Worm (Caenorhabditis elegans) whole organism, L4 larva: ENCODE data around the gene dhcr-24.
A peak's percentile ranks its signal among the peaks of the same experiment; 100 is the strongest.

Experiments used
- D1046.2 ChIP-seq: fragments of 200-800 bp; sonication (Bioruptor generic); IDR thresholded peaks from 2 replicates; pipeline ENCODE4 v1.3.6; 2022; ENCODE audit warnings: missing genetic modification characterization, missing compliant biosample characterization
- F37D6.2 ChIP-seq: sonication (generic microtip); optimal IDR thresholded peaks from 2 replicates; lab custom pipeline; 2016; ENCODE audit warnings: mild to moderate bottlenecking, missing genetic modification characterization, missing compliant biosample characterization
- F44E2.7 ChIP-seq: fragments of 200-800 bp; sonication (Bioruptor generic); IDR thresholded peaks from 2 replicates; pipeline ENCODE4 v2.1.2; 2022; ENCODE audit warnings: missing genetic modification characterization, missing compliant biosample characterization
- T20F7.1 ChIP-seq: fragments of 200-800 bp; sonication (Bioruptor generic); optimal IDR thresholded peaks from 2 replicates; lab custom pipeline; 2018; ENCODE audit warnings: mild to moderate bottlenecking, missing genetic modification characterization, missing compliant biosample characterization
- Y105C5A.15 ChIP-seq: fragments of 200-800 bp; sonication (Bioruptor generic); IDR thresholded peaks from 2 replicates; pipeline ENCODE4 v1.3.6; 2022; ENCODE audit warnings: missing genetic modification characterization, missing compliant biosample characterization
- Y48G9A.11 ChIP-seq: fragments of 200-800 bp; sonication (Bioruptor generic); IDR thresholded peaks from 2 replicates; pipeline ENCODE4 v1.3.6; 2022; ENCODE audit warnings: missing genetic modification reagents, missing genetic modification characterization, missing compliant biosample characterization
- Y5F2A.4 ChIP-seq: fragments of 200-800 bp; sonication (Bioruptor generic); optimal IDR thresholded peaks from 2 replicates; lab custom pipeline; 2018; ENCODE audit warnings: mild to moderate bottlenecking, missing genetic modification characterization, missing compliant biosample characterization
- ZK337.2 ChIP-seq: fragments of 200-800 bp; sonication (Bioruptor generic); IDR thresholded peaks from 2 replicates; pipeline ENCODE4 v1.3.6; 2022; ENCODE audit warnings: missing genetic modification reagents, missing genetic modification characterization, missing compliant biosample characterization
- aha-1 ChIP-seq: fragments of 150-350 bp; peaks from one replicate; lab custom pipeline; 2014; ENCODE audit warnings: missing biosample characterization, missing genetic modification characterization
- ama-1 ChIP-seq: fragments of 150-350 bp; optimal IDR thresholded peaks from 2 replicates; lab custom pipeline; 2014; ENCODE audit warnings: inconsistent platforms, mixed read lengths
- ceh-44 ChIP-seq: fragments of 200-800 bp; sonication (Bioruptor generic); IDR thresholded peaks from 2 replicates; pipeline ENCODE4 v1.3.6; 2022; ENCODE audit warnings: missing genetic modification reagents, missing genetic modification characterization, missing compliant biosample characterization
- cey-2 ChIP-seq: sonication (generic microtip); optimal IDR thresholded peaks from 3 replicates; lab custom pipeline; 2017; ENCODE audit warnings: missing genetic modification characterization, mild to moderate bottlenecking, missing compliant biosample characterization, antibody characterized with exemption, borderline replicate concordance; ENCODE audit not compliant: insufficient read depth
- daf-16 ChIP-seq, 3 experiments: sonication (generic microtip); optimal IDR thresholded peaks; 2 replicates each; lab custom pipeline; 2016 to 2017; ENCODE audit warnings: missing genetic modification characterization in 3 of 3, missing genetic modification reagents in 3 of 3, mild to moderate bottlenecking in 2 of 3, missing compliant biosample characterization in 2 of 3, missing biosample characterization in 1 of 3, moderate library complexity in 1 of 3
- dmd-6 ChIP-seq: fragments of 200-800 bp; sonication (Bioruptor generic); IDR thresholded peaks from 2 replicates; pipeline ENCODE4 v1.3.6; 2022; ENCODE audit warnings: missing genetic modification reagents, missing genetic modification characterization, missing compliant biosample characterization
- duxl-1 ChIP-seq: sonication (generic microtip); optimal IDR thresholded peaks from 2 replicates; lab custom pipeline; 2016; ENCODE audit warnings: mild to moderate bottlenecking, missing genetic modification characterization, moderate library complexity, missing compliant biosample characterization; ENCODE audit not compliant: poor library complexity
- dve-1 ChIP-seq: sonication (generic microtip); optimal IDR thresholded peaks from 2 replicates; lab custom pipeline; 2017; ENCODE audit warnings: antibody characterized with exemption, mild to moderate bottlenecking, missing genetic modification characterization, missing compliant biosample characterization; ENCODE audit not compliant: insufficient read depth
- fkh-10 ChIP-seq: fragments of 150-350 bp; optimal IDR thresholded peaks from 2 replicates; lab custom pipeline; 2014; ENCODE audit warnings: missing biosample characterization, missing genetic modification reagents, missing genetic modification characterization
- fos-1 ChIP-seq: fragments of 150-350 bp; optimal IDR thresholded peaks from 2 replicates; lab custom pipeline; 2014; ENCODE audit warnings: missing biosample characterization, missing genetic modification characterization
- hlh-11 ChIP-seq: fragments of 200-800 bp; sonication (Bioruptor generic); optimal IDR thresholded peaks from 2 replicates; lab custom pipeline; 2018; ENCODE audit warnings: mild to moderate bottlenecking, missing genetic modification characterization, missing compliant biosample characterization
- lim-7 ChIP-seq: fragments of 200-800 bp; sonication (Bioruptor generic); IDR thresholded peaks from 2 replicates; pipeline ENCODE4 v1.3.6; 2022; ENCODE audit warnings: missing genetic modification characterization, missing compliant biosample characterization
- lin-29 ChIP-seq: fragments of 200-800 bp; sonication (Bioruptor generic); IDR thresholded peaks from 2 replicates; pipeline ENCODE4 v1.3.6; 2022; ENCODE audit warnings: missing genetic modification reagents, missing genetic modification characterization, missing compliant biosample characterization
- lir-3 ChIP-seq: sonication (generic microtip); optimal IDR thresholded peaks from 2 replicates; lab custom pipeline; 2016; ENCODE audit warnings: mild to moderate bottlenecking, missing genetic modification characterization, missing compliant biosample characterization
- lsy-2 ChIP-seq, 2 experiments: fragments of 150-350 bp in 1 of 2; sonication (generic microtip) in 1 of 2; optimal IDR thresholded peaks; 2 replicates each; lab custom pipeline; 2014 to 2017; ENCODE audit warnings: missing biosample characterization in 2 of 2, missing genetic modification characterization in 2 of 2
- madf-5 ChIP-seq, 2 experiments: fragments of 200-800 bp; sonication (Bioruptor generic); IDR thresholded peaks; 2 replicates each; pipeline ENCODE4 v1.3.6; 2022; ENCODE audit warnings: missing compliant biosample characterization in 2 of 2, missing genetic modification characterization in 2 of 2
- madf-9 ChIP-seq: fragments of 200-800 bp; sonication (Bioruptor generic); conservative IDR thresholded peaks from 2 replicates; pipeline ENCODE4 v1.3.6; 2022; ENCODE audit warnings: missing genetic modification reagents, missing genetic modification characterization, missing compliant biosample characterization
- mdt-29 ChIP-seq: fragments of 200-800 bp; sonication (Bioruptor generic); IDR thresholded peaks from 2 replicates; pipeline ENCODE4 v1.3.6; 2022; ENCODE audit warnings: missing genetic modification reagents, missing genetic modification characterization, missing compliant biosample characterization
- mep-1 ChIP-seq: fragments of 150-350 bp; sonication (generic microtip); optimal IDR thresholded peaks from 3 replicates; lab custom pipeline; 2014; ENCODE audit warnings: missing biosample characterization, missing genetic modification characterization
- nhr-111 ChIP-seq: fragments of 200-800 bp; sonication (Bioruptor generic); optimal IDR thresholded peaks from 2 replicates; lab custom pipeline; 2018; ENCODE audit warnings: mild to moderate bottlenecking, missing genetic modification characterization, missing compliant biosample characterization
- nhr-28 ChIP-seq: fragments of 150-350 bp; optimal IDR thresholded peaks from 2 replicates; lab custom pipeline; 2014; ENCODE audit warnings: missing biosample characterization, missing genetic modification characterization
- nhr-6 ChIP-seq: fragments of 150-350 bp; optimal IDR thresholded peaks from 2 replicates; lab custom pipeline; 2014; ENCODE audit warnings: missing biosample characterization, missing genetic modification characterization
- pqm-1 ChIP-seq: sonication (generic microtip); optimal IDR thresholded peaks from 2 replicates; lab custom pipeline; 2017; ENCODE audit warnings: missing biosample characterization, missing genetic modification characterization
- rbr-2 ChIP-seq: sonication (generic microtip); optimal IDR thresholded peaks from 2 replicates; lab custom pipeline; 2016; ENCODE audit warnings: missing genotype, missing genetic modification characterization, missing compliant biosample characterization
- sdz-12 ChIP-seq: fragments of 200-800 bp; sonication (Bioruptor generic); optimal IDR thresholded peaks from 2 replicates; lab custom pipeline; 2018; ENCODE audit warnings: mild to moderate bottlenecking, missing genetic modification characterization, missing compliant biosample characterization
- skn-1 ChIP-seq: fragments of 150-350 bp; optimal IDR thresholded peaks from 2 replicates; lab custom pipeline; 2014; ENCODE audit warnings: missing biosample characterization, missing genetic modification characterization
- snpc-1.2 ChIP-seq: fragments of 200-800 bp; sonication (Bioruptor generic); IDR thresholded peaks from 2 replicates; pipeline ENCODE4 v1.3.6; 2022; ENCODE audit warnings: missing genetic modification reagents, missing genetic modification characterization, missing compliant biosample characterization
- snpc-4 ChIP-seq: fragments of 150-350 bp; optimal IDR thresholded peaks from 2 replicates; lab custom pipeline; 2014; ENCODE audit warnings: missing biosample characterization, missing genetic modification characterization
- spr-1 ChIP-seq: sonication (generic microtip); optimal IDR thresholded peaks from 2 replicates; lab custom pipeline; 2016; ENCODE audit warnings: mild to moderate bottlenecking, missing genetic modification characterization, missing compliant biosample characterization
- spr-3 ChIP-seq: fragments of 200-800 bp; sonication (Bioruptor generic); optimal IDR thresholded peaks from 2 replicates; lab custom pipeline; 2018; ENCODE audit warnings: mild to moderate bottlenecking, missing genetic modification characterization, missing compliant biosample characterization
- unc-130 ChIP-seq: sonication (generic microtip); optimal IDR thresholded peaks from 2 replicates; lab custom pipeline; 2016; ENCODE audit warnings: missing genetic modification reagents, missing genetic modification characterization, missing compliant biosample characterization
- unc-62 ChIP-seq, 3 experiments: fragments of 150-350 bp in 1 of 3; sonication (generic microtip); optimal IDR thresholded peaks in 2 of 3; peaks in 1 of 3; 1 replicate in 1 of 3; 2 replicates in 2 of 3; lab custom pipeline; 2014 to 2017; ENCODE audit warnings: missing biosample characterization in 3 of 3, missing genetic modification characterization in 3 of 3, missing genetic modification reagents in 3 of 3, missing genotype in 1 of 3
- zag-1 ChIP-seq: fragments of 150-350 bp; optimal IDR thresholded peaks from 2 replicates; lab custom pipeline; 2014; ENCODE audit warnings: missing biosample characterization, missing genetic modification characterization
- zfp-2 ChIP-seq: sonication (generic microtip); optimal IDR thresholded peaks from 2 replicates; lab custom pipeline; 2016; ENCODE audit warnings: mild to moderate bottlenecking, missing genetic modification characterization, missing compliant biosample characterization
- zfp-3 ChIP-seq: fragments of 200-800 bp; sonication (Bioruptor generic); conservative IDR thresholded peaks from 2 replicates; pipeline ENCODE4 v1.3.6; 2022; ENCODE audit warnings: missing genetic modification reagents, missing genetic modification characterization, missing compliant biosample characterization
- zip-11 ChIP-seq: fragments of 200-800 bp; sonication (Bioruptor generic); IDR thresholded peaks from 2 replicates; pipeline ENCODE4 v1.3.6; 2022; ENCODE audit warnings: missing genetic modification characterization, missing compliant biosample characterization
- zip-2 ChIP-seq: fragments of 150-350 bp; optimal IDR thresholded peaks from 2 replicates; lab custom pipeline; 2014; ENCODE audit warnings: missing biosample characterization, missing genetic modification characterization
- ztf-7 ChIP-seq: fragments of 150-350 bp; optimal IDR thresholded peaks from 2 replicates; lab custom pipeline; 2014; ENCODE audit warnings: missing biosample characterization, missing genetic modification characterization

The dhcr-24 gene

DNA sequence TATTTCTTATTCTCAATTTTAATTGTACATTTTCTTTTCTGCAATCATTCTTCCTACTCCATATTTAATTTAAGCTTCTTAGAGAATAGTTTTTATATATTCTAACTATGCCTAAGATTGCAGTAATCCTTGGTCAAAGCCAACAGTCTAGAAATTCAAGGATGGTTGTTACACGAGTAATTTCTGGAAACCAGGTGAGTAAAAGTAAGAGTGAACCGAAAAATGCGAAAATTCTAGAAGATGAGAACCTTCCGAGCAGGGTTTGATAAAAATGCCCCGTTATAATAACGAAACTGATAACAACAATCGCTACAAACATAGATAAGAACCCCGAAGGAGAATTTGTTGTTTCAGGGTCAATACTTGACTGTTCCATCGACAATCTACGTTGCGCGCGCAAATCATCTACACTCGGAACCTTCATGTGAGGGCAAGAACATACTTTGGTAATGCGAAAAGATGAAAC, 1.4 kb upstream of the dhcr-24 start, which contains the start of gene F52H2.15:
Gene F52H2.15, plus strand, starts transcription at position 51 of the 466 bp plus-strand sequence.
- TF ChIP-seq daf-16 (GFP tag; optimal IDR thresholded peaks at IDR 0.05; lab: Kevin White, UChicago) (no peak), daf-16 (tag; optimal IDR thresholded peaks at IDR 0.05; lab: Kevin White, UChicago) (peak; percentile 85), unc-62 (GFP tag; optimal IDR thresholded peaks at IDR 0.05 in 1 of 2; lab: Kevin White, UChicago) (peak in 1 of 2 experiments; percentile 93), unc-62 (tag; optimal IDR thresholded peaks at IDR 0.05; lab: Kevin White, UChicago) (no peak), cey-2 (tag; lab: Kevin White, UChicago) (no peak), zag-1 (tag; lab: Kevin White, UChicago) (no peak), dve-1 (tag; lab: Kevin White, UChicago) (peak; percentile 34), hlh-11 (tag; lab: Kevin White, UChicago) (peak; percentile 49), F37D6.2 (no peak), ztf-7 (no peak), dmd-6 (GFP tag; lab: Robert Waterston, UW) (peak; percentile 42; the same call in 1 of the 2 replicates), Y105C5A.15 (no peak), mep-1 (tag; lab: Kevin White, UChicago) (no peak), zfp-3 (no peak), pqm-1 (tag; lab: Kevin White, UChicago) (peak; percentile 66), madf-5 (GFP tag; IDR thresholded peaks at IDR 0.05; lab: Robert Waterston, UW) (no peak), aha-1 (tag; lab: Kevin White, UChicago) (peak; percentile 11), duxl-1 (no peak), nhr-28 (tag; lab: Kevin White, UChicago) (peak; percentile 93), spr-1 (tag; lab: Kevin White, UChicago) (no peak), skn-1 (tag; lab: Kevin White, UChicago) (no peak), ama-1 (no peak)

DNA sequence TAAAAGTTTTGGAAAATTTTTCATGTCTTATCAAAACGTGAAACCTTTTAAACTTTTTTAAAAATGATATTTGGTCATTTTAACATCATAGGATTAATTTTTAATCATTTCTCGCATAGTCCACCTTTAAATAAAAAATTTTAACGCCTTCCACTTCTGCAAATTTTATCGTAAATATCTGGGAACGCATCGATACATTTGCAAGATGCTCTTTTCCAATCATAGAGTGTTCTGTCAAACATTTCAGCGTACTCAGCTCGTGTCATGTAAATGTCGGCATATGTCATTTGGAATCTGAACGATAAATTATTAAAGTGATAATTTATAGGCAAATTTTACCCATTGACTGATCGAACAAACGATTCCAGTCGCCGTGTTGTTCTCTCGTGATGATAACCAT, 4.0 kb downstream of the dhcr-24 start, which contains the start of gene F52H2.5:
Gene F52H2.5, minus strand, starts transcription at position 101 of the 400 bp plus-strand sequence.
- TF ChIP-seq unc-62 (GFP tag; optimal IDR thresholded peaks at IDR 0.05 in 1 of 2; lab: Kevin White, UChicago), result no peak
- TF ChIP-seq unc-62 (tag; optimal IDR thresholded peaks at IDR 0.05; lab: Kevin White, UChicago), result no peak
- TF ChIP-seq madf-9, result no peak
- no peak for TF ChIP-seq daf-16 (GFP tag; optimal IDR thresholded peaks at IDR 0.05; lab: Kevin White, UChicago)
- TF ChIP-seq daf-16 (tag; optimal IDR thresholded peaks at IDR 0.05; lab: Kevin White, UChicago), result no peak
- TF ChIP-seq sdz-12 (GFP tag; lab: Kevin White, UChicago), result no peak
- TF ChIP-seq nhr-28 (tag; lab: Kevin White, UChicago), result no peak
- TF ChIP-seq snpc-4 (tag; lab: Kevin White, UChicago), result no peak
- TF ChIP-seq lsy-2 (tag; optimal IDR thresholded peaks at IDR 0.05; lab: Kevin White, UChicago), result no peak
- TF ChIP-seq lir-3, result no peak
- no peak for TF ChIP-seq lim-7 (GFP tag; lab: Robert Waterston, UW)
- no peak for TF ChIP-seq mdt-29 (GFP tag; lab: Robert Waterston, UW)
- no peak for TF ChIP-seq Y48G9A.11 (GFP tag; lab: Robert Waterston, UW)
- TF ChIP-seq fos-1 (tag; lab: Kevin White, UChicago), result no peak
- no peak for TF ChIP-seq fkh-10 (GFP tag; lab: Kevin White, UChicago)
- no peak for TF ChIP-seq rbr-2 (tag; lab: Kevin White, UChicago)
- no peak for TF ChIP-seq nhr-6
- TF ChIP-seq zfp-2 (tag; lab: Kevin White, UChicago), result no peak
- TF ChIP-seq spr-3 (GFP tag; lab: Kevin White, UChicago), result no peak
- no peak for TF ChIP-seq unc-130 (GFP tag; lab: Kevin White, UChicago)
- TF ChIP-seq mep-1 (tag; lab: Kevin White, UChicago), result no peak

ce11 chrX:2559399-2559798, 4.5 kb downstream of the dhcr-24 start:
- no peak for TF ChIP-seq fos-1 (tag; lab: Kevin White, UChicago)
- TF ChIP-seq rbr-2 (tag; lab: Kevin White, UChicago), result peak; percentile 59
- TF ChIP-seq T20F7.1 (GFP tag; lab: Kevin White, UChicago), result no peak
- TF ChIP-seq lin-29 (GFP tag; lab: Robert Waterston, UW), result no peak
- no peak for TF ChIP-seq F44E2.7 (GFP tag; lab: Robert Waterston, UW)
- TF ChIP-seq hlh-11 (tag; lab: Kevin White, UChicago), result peak; percentile 50
- TF ChIP-seq Y5F2A.4, result no peak
- TF ChIP-seq ZK337.2 (GFP tag; lab: Robert Waterston, UW), result no peak
- no peak for TF ChIP-seq F37D6.2
- TF ChIP-seq unc-62 (GFP tag; optimal IDR thresholded peaks at IDR 0.05 in 1 of 2; lab: Kevin White, UChicago), result peak in 1 of 2 experiments; percentile 33
- TF ChIP-seq unc-62 (tag; optimal IDR thresholded peaks at IDR 0.05; lab: Kevin White, UChicago), result no peak
- no peak for TF ChIP-seq snpc-1.2 (GFP tag; lab: Robert Waterston, UW)
- TF ChIP-seq mdt-29 (GFP tag; lab: Robert Waterston, UW), result no peak
- no peak for TF ChIP-seq zip-11
- no peak for TF ChIP-seq D1046.2 (GFP tag; lab: Robert Waterston, UW)
- no peak for TF ChIP-seq zip-2
- no peak for TF ChIP-seq sdz-12 (GFP tag; lab: Kevin White, UChicago)
- TF ChIP-seq zfp-3, result no peak
- no peak for TF ChIP-seq nhr-111 (GFP tag; lab: Kevin White, UChicago)
- no peak for TF ChIP-seq ceh-44 (GFP tag; lab: Robert Waterston, UW)
